Worm (Caenorhabditis elegans): ENCODE results near the gene srw-140.
A peak's percentile ranks its signal among the peaks of the same experiment; 100 is the strongest.

The srw-140 gene

ce11 chrV:5165426-5165825 is at the start of gene srw-140:
Gene srw-140, plus strand, starts transcription at chrV:5165726.
- TF ChIP-seq elt-3 (tag; optimal IDR thresholded peaks at IDR 0.05) (no peak), pqm-1 (tag; optimal IDR thresholded peaks at IDR 0.05) (no peak), nhr-237 (tag; optimal IDR thresholded peaks at IDR 0.05) (no peak), ceh-16 (tag; optimal IDR thresholded peaks at IDR 0.05) (no peak), nhr-76 (tag; optimal IDR thresholded peaks at IDR 0.05) (no peak), unc-39 (tag; optimal IDR thresholded peaks at IDR 0.05) (no peak), fkh-10 (GFP tag; optimal IDR thresholded peaks at IDR 0.05) (no peak), lin-39 (tag; optimal IDR thresholded peaks at IDR 0.05) (no peak), fos-1 (tag; optimal IDR thresholded peaks at IDR 0.05) (no peak)

ce11 chrV:5119109-5119508 is 46.4 kb upstream of the srw-140 start, which contains the start of gene C04F5.9:
Gene C04F5.9, minus strand, starts transcription at chrV:5119209.
- no peak for TF ChIP-seq ceh-82 (tag; optimal IDR thresholded peaks at IDR 0.05)
- TF ChIP-seq nhr-12 (tag; optimal IDR thresholded peaks at IDR 0.05) = no peak
- TF ChIP-seq ama-1 (optimal IDR thresholded peaks at IDR 0.05) = no peak
- no peak for TF ChIP-seq lin-39 (tag; optimal IDR thresholded peaks at IDR 0.05)
- no peak for TF ChIP-seq ZK546.5 (tag; optimal IDR thresholded peaks at IDR 0.05)
- TF ChIP-seq R02D3.7 (tag; optimal IDR thresholded peaks at IDR 0.05) = no peak
- TF ChIP-seq jun-1 (tag; optimal IDR thresholded peaks at IDR 0.05) = no peak
- TF ChIP-seq pha-4 (tag; optimal IDR thresholded peaks at IDR 0.05) = no peak
- no peak for TF ChIP-seq unc-39 (tag; optimal IDR thresholded peaks at IDR 0.05)
- no peak for TF ChIP-seq snpc-4 (tag; optimal IDR thresholded peaks at IDR 0.05)
- no peak for TF ChIP-seq nhr-237 (tag; optimal IDR thresholded peaks at IDR 0.05)
- TF ChIP-seq nhr-43 (tag; optimal IDR thresholded peaks at IDR 0.05; ENCODE audit: poor library complexity, severe bottlenecking) = no peak

DNA sequence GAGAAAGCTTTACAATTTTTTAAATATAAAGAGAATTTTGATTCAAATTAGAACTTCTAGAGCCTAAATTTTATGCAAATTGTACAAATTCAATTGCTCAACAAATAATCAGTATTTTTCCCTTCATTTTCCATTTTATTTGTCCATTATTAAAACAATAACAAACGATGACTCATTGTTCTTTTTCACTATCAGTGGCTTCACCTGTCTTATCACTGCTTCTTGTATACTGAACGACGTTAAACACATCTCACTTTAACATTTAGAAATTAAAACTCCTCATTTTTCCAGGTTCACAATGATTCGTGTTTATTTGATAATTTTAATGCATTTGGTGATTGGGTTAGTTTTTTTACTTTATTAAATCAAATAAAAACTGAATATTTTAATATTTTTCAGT is 45.8 kb upstream of the srw-140 start, which contains the start of gene sid-1:
sid-1 (plus strand) TSS at position 292 of the 400 bp plus-strand sequence.
- TF ChIP-seq nhr-25 (tag; optimal IDR thresholded peaks at IDR 0.05) = no peak
- TF ChIP-seq nhr-12 (tag; optimal IDR thresholded peaks at IDR 0.05) = no peak
- no peak for TF ChIP-seq lin-15B (tag; optimal IDR thresholded peaks at IDR 0.05)
- peak; percentile 23 for TF ChIP-seq pqm-1 (tag; optimal IDR thresholded peaks at IDR 0.05)
- TF ChIP-seq ztf-11 (tag; optimal IDR thresholded peaks at IDR 0.05) = no peak
- TF ChIP-seq pha-4 (tag; optimal IDR thresholded peaks at IDR 0.05) = peak; percentile 27
- peak; percentile 76 for TF ChIP-seq elt-2 (tag; optimal IDR thresholded peaks at IDR 0.05)
- TF ChIP-seq zag-1 (tag; optimal IDR thresholded peaks at IDR 0.05) = no peak
- TF ChIP-seq ceh-9 (tag; optimal IDR thresholded peaks at IDR 0.05) = no peak

DNA sequence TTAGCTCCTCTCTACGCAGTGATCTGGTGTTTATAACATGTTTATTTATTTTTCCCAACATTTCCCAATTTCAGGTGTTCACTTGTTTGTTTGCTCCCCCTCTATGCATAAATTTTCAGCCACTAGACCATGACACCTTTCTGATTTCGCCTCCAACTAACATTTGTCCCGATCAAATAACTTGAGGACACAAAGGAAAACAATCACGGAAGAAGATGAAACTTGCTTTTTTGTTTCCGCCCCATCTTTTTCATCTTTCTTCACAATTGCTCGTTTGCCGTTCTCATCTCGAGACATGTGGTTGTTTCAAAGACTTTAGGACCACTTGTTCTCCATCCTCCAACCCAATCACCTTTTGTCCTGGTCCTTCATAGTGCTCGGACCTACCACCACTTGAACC is 38.7 kb upstream of the srw-140 start, which contains the start of gene F14F9.5:
F14F9.5 (plus strand) TSS at position 301 of the 400 bp plus-strand sequence.
- TF ChIP-seq R02D3.7 (tag; optimal IDR thresholded peaks at IDR 0.05) = no peak
- no peak for TF ChIP-seq pha-4 (tag; optimal IDR thresholded peaks at IDR 0.05)
- no peak for TF ChIP-seq snpc-4 (tag; optimal IDR thresholded peaks at IDR 0.05)

DNA sequence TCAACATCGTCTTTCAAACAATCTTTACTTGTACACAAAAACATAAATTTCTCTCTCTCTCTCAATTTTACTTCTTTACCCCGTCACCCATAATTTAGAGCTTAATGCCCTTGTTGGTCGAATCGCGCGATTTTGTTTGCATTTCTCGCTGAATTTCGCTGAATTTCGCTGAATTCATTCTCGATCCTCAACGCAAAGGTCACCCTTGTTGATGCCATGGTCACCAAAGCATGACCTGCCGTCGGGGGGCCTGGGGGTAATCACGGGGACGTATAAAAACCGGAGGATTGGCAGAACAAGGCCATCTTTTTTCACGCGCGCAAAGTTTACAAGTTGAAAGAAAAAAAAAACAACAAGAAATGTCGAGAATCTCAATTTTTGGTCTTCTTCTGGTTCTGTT is 35.5 kb upstream of the srw-140 start, which contains the start of gene F14F9.8:
F14F9.8 (plus strand) TSS at position 301 of the 400 bp plus-strand sequence.
- no peak for TF ChIP-seq daf-12 (tag; optimal IDR thresholded peaks at IDR 0.05)
- no peak for TF ChIP-seq pha-4 (tag; optimal IDR thresholded peaks at IDR 0.05)
- TF ChIP-seq unc-62 (GFP tag; optimal IDR thresholded peaks at IDR 0.05) = no peak
- TF ChIP-seq ztf-11 (tag; optimal IDR thresholded peaks at IDR 0.05) = no peak
- TF ChIP-seq fkh-2 (tag; optimal IDR thresholded peaks at IDR 0.05) = no peak
- TF ChIP-seq ceh-82 (tag; optimal IDR thresholded peaks at IDR 0.05) = no peak
- no peak for TF ChIP-seq nfya-1 (tag; optimal IDR thresholded peaks at IDR 0.05; ENCODE audit: insufficient read depth)
- no peak for TF ChIP-seq unc-39 (tag; optimal IDR thresholded peaks at IDR 0.05)
- no peak for TF ChIP-seq tbx-2 (tag; optimal IDR thresholded peaks at IDR 0.05)
- TF ChIP-seq nhr-12 (tag; optimal IDR thresholded peaks at IDR 0.05) = no peak
- TF ChIP-seq ama-1 (optimal IDR thresholded peaks at IDR 0.05) = no peak
- no peak for TF ChIP-seq ceh-28 (tag; optimal IDR thresholded peaks at IDR 0.05)

ce11 chrV:5131380-5131779 is 34.1 kb upstream of the srw-140 start:
- no peak for TF ChIP-seq lsy-12 (tag; optimal IDR thresholded peaks at IDR 0.05)
- TF ChIP-seq ceh-16 (tag; optimal IDR thresholded peaks at IDR 0.05) = no peak
- TF ChIP-seq fkh-10 (GFP tag; optimal IDR thresholded peaks at IDR 0.05) = peak; percentile 1
- TF ChIP-seq pha-4 (tag; optimal IDR thresholded peaks at IDR 0.05) = peak; percentile 58
- TF ChIP-seq pqm-1 (tag; optimal IDR thresholded peaks at IDR 0.05) = peak; percentile 29
- TF ChIP-seq skn-1 (tag; optimal IDR thresholded peaks at IDR 0.05) = peak; percentile 12
- no peak for TF ChIP-seq R02D3.7 (tag; optimal IDR thresholded peaks at IDR 0.05)
- TF ChIP-seq hmg-11 (tag; optimal IDR thresholded peaks at IDR 0.05) = peak; percentile 26
- TF ChIP-seq nfya-1 (tag; optimal IDR thresholded peaks at IDR 0.05; ENCODE audit: insufficient read depth) = no peak
